Worm (Caenorhabditis elegans): ENCODE data around the gene dhs-15.

dhs-15 gene

ce11 chrV:2759456-2759855 lies 10.2 kb downstream of the dhs-15 start, which contains the start of gene srg-58:
srg-58 (minus strand) TSS chrV:2759556.
- TF ChIP-seq ceh-39 (tag; optimal IDR thresholded peaks at IDR 0.05) = no peak
- no peak for TF ChIP-seq lin-13 (tag; optimal IDR thresholded peaks at IDR 0.05)
- TF ChIP-seq sem-2 (GFP tag; optimal IDR thresholded peaks at IDR 0.05) = no peak
- TF ChIP-seq ceh-43 (GFP tag; optimal IDR thresholded peaks at IDR 0.05) = no peak
- TF ChIP-seq unc-62 (GFP tag; optimal IDR thresholded peaks at IDR 0.05) = no peak
- TF ChIP-seq tbx-8 (GFP tag; optimal IDR thresholded peaks at IDR 0.05) = no peak
- TF ChIP-seq mep-1 (tag; optimal IDR thresholded peaks at IDR 0.05) = no peak
- no peak for TF ChIP-seq M03D4.4 (tag; optimal IDR thresholded peaks at IDR 0.05)
- TF ChIP-seq cnd-1 (tag; optimal IDR thresholded peaks at IDR 0.05) = no peak
- no peak for TF ChIP-seq blmp-1 (tag; optimal IDR thresholded peaks at IDR 0.05)
- no peak for TF ChIP-seq nhr-237 (tag; optimal IDR thresholded peaks at IDR 0.05)
- no peak for TF ChIP-seq ceh-83 (GFP tag; optimal IDR thresholded peaks at IDR 0.05)
- TF ChIP-seq elt-1 (tag; optimal IDR thresholded peaks at IDR 0.05; ENCODE audit: borderline replicate concordance, insufficient read depth) = no peak
- TF ChIP-seq ces-1 (GFP tag; optimal IDR thresholded peaks at IDR 0.05) = no peak
- TF ChIP-seq snpc-4 (tag; optimal IDR thresholded peaks at IDR 0.05) = no peak

ce11 chrV:2758437-2758836 lies 11.2 kb downstream of the dhs-15 start:
- TF ChIP-seq nhr-12 (tag; optimal IDR thresholded peaks at IDR 0.05) (no peak), cnd-1 (tag; optimal IDR thresholded peaks at IDR 0.05) (no peak), drap-1 (GFP tag; optimal IDR thresholded peaks at IDR 0.05) (no peak), nhr-28 (tag; optimal IDR thresholded peaks at IDR 0.05) (no peak), mls-2 (tag; optimal IDR thresholded peaks at IDR 0.05) (no peak), lsy-2 (tag; optimal IDR thresholded peaks at IDR 0.05) (no peak), sptf-1 (tag; optimal IDR thresholded peaks at IDR 0.05) (no peak), hlh-1 (tag; optimal IDR thresholded peaks at IDR 0.05) (no peak)

- TF ChIP-seq nhr-12 (tag; optimal IDR thresholded peaks at IDR 0.05) (no peak), blmp-1 (tag; optimal IDR thresholded peaks at IDR 0.05) (no peak), cnd-1 (tag; optimal IDR thresholded peaks at IDR 0.05) (no peak), ham-2 (GFP tag; optimal IDR thresholded peaks at IDR 0.05) (no peak)
Measured at ce11 chrV:2757226-2757893, 12.3 kb downstream of the dhs-15 start, which contains the start of gene srx-28. srx-28 (minus strand) TSS chrV:2757276.

ce11 chrV:2753007-2753406 lies 16.6 kb downstream of the dhs-15 start, which contains the start of gene srx-26:
srx-26 (minus strand) TSS chrV:2753107.
- no peak for TF ChIP-seq lin-32 (GFP tag; optimal IDR thresholded peaks at IDR 0.05)
- TF ChIP-seq sptf-1 (tag; optimal IDR thresholded peaks at IDR 0.05) = no peak
- TF ChIP-seq nhr-76 (tag; optimal IDR thresholded peaks at IDR 0.05) = no peak
- TF ChIP-seq lin-13 (tag; optimal IDR thresholded peaks at IDR 0.05) = no peak
- no peak for TF ChIP-seq lsy-2 (tag; optimal IDR thresholded peaks at IDR 0.05)
- TF ChIP-seq sem-2 (GFP tag; optimal IDR thresholded peaks at IDR 0.05) = no peak
- TF ChIP-seq snpc-4 (tag; optimal IDR thresholded peaks at IDR 0.05) = no peak
- TF ChIP-seq drap-1 (GFP tag; optimal IDR thresholded peaks at IDR 0.05) = no peak
- TF ChIP-seq unc-120 (tag; optimal IDR thresholded peaks at IDR 0.05; ENCODE audit: poor library complexity, severe bottlenecking) = no peak
- no peak for TF ChIP-seq ceh-83 (GFP tag; optimal IDR thresholded peaks at IDR 0.05)
- no peak for TF ChIP-seq nhr-28 (tag; optimal IDR thresholded peaks at IDR 0.05)
- TF ChIP-seq bed-3 (GFP tag; optimal IDR thresholded peaks at IDR 0.05) = no peak
- TF ChIP-seq nhr-12 (tag; optimal IDR thresholded peaks at IDR 0.05) = no peak

ce11 chrV:2750006-2750405 lies 19.6 kb downstream of the dhs-15 start, which contains the start of gene srx-24:
srx-24 (minus strand) TSS chrV:2750106.
- TF ChIP-seq cnd-1 (tag; optimal IDR thresholded peaks at IDR 0.05) (no peak), lin-13 (tag; optimal IDR thresholded peaks at IDR 0.05) (no peak), bed-3 (GFP tag; optimal IDR thresholded peaks at IDR 0.05) (no peak), mls-2 (tag; optimal IDR thresholded peaks at IDR 0.05) (no peak), drap-1 (GFP tag; optimal IDR thresholded peaks at IDR 0.05) (no peak), elt-3 (tag; optimal IDR thresholded peaks at IDR 0.05) (no peak), ceh-39 (tag; optimal IDR thresholded peaks at IDR 0.05) (no peak), tbx-8 (GFP tag; optimal IDR thresholded peaks at IDR 0.05) (no peak), nhr-2 (tag; optimal IDR thresholded peaks at IDR 0.05) (no peak)

Measured in whole organism, mixed stage, embryonic.